Fruit fly (Drosophila melanogaster) whole organism, embryonic: ENCODE measurements around the gene CG33287.

Source experiments
- Ada2b ChIP-seq: fragments of 200-800 bp; sonication (Bioruptor generic); IDR thresholded peaks from 2 replicates; pipeline ENCODE4 v1.3.6; 2022; ENCODE audit warnings: missing biosample characterization, missing genetic modification characterization
- Asciz ChIP-seq: fragments of 200-800 bp; sonication (Bioruptor generic); optimal IDR thresholded peaks from 2 replicates; lab custom pipeline; 2017; ENCODE audit warnings: missing biosample characterization, mild to moderate bottlenecking, missing genetic modification characterization, missing genetic modification reagents
- B-H1 ChIP-seq: fragments of 200-800 bp; sonication (Bioruptor generic); IDR thresholded peaks from 3 replicates; pipeline ENCODE4 v1.3.6; 2022; ENCODE audit warnings: missing biosample characterization, missing genetic modification characterization
- CG10959 ChIP-seq: fragments of 200-800 bp; sonication (Bioruptor generic); IDR thresholded peaks from 2 replicates; pipeline ENCODE4 v1.3.6; 2022; ENCODE audit warnings: missing biosample characterization, missing genetic modification characterization
- CG11695 ChIP-seq: fragments of 200-800 bp; sonication (Bioruptor generic); IDR thresholded peaks from 3 replicates; pipeline ENCODE4 v1.3.6; 2022; ENCODE audit warnings: missing biosample characterization, missing genetic modification characterization
- CG13123 ChIP-seq: fragments of 200-800 bp; sonication (Bioruptor generic); optimal IDR thresholded peaks from 2 replicates; lab custom pipeline; 2016; ENCODE audit warnings: missing biosample characterization, missing genetic modification characterization
- CG13287 ChIP-seq: fragments of 200-800 bp; sonication (Bioruptor generic); IDR thresholded peaks from 2 replicates; pipeline ENCODE4 v1.3.6; 2022; ENCODE audit warnings: missing biosample characterization, missing genetic modification characterization; ENCODE audit not compliant: partially characterized antibody
- CG13424 ChIP-seq: fragments of 200-800 bp; sonication (Bioruptor generic); optimal IDR thresholded peaks from 2 replicates; lab custom pipeline; 2019; ENCODE audit warnings: missing biosample characterization, mild to moderate bottlenecking, missing genetic modification characterization, moderate library complexity
- CG13775 ChIP-seq: fragments of 200-800 bp; sonication (Bioruptor generic); optimal IDR thresholded peaks from 3 replicates; lab custom pipeline; 2017; ENCODE audit warnings: missing biosample characterization, mild to moderate bottlenecking, missing genetic modification characterization
- CG15696 ChIP-seq: fragments of 200-800 bp; sonication (Bioruptor generic); optimal IDR thresholded peaks from 2 replicates; lab custom pipeline; 2019; ENCODE audit warnings: missing biosample characterization, mild to moderate bottlenecking, missing genetic modification characterization, moderate library complexity
- CG2889 ChIP-seq: fragments of 200-800 bp; sonication (Bioruptor generic); IDR thresholded peaks from 3 replicates; pipeline ENCODE4 v1.3.6; 2022; ENCODE audit warnings: missing biosample characterization, missing genetic modification characterization
- CG31224 ChIP-seq: fragments of 200-800 bp; sonication (Bioruptor generic); IDR thresholded peaks from 2 replicates; pipeline ENCODE4 v1.3.6; 2022; ENCODE audit warnings: missing biosample characterization, missing genetic modification characterization
- CG6654 ChIP-seq: fragments of 200-800 bp; sonication (Bioruptor generic); optimal IDR thresholded peaks from 2 replicates; lab custom pipeline; 2017; ENCODE audit warnings: missing biosample characterization, mild to moderate bottlenecking, missing genetic modification characterization
- CG6765 ChIP-seq: fragments of 200-800 bp; sonication (Bioruptor generic); optimal IDR thresholded peaks from 3 replicates; lab custom pipeline; 2017; ENCODE audit warnings: missing biosample characterization, mild to moderate bottlenecking, missing genetic modification characterization
- CG8290 ChIP-seq, 3 experiments: fragments of 200-800 bp; sonication (Bioruptor generic); optimal IDR thresholded peaks; 2 replicates each; lab custom pipeline; 2016 to 2019; ENCODE audit warnings: missing biosample characterization in 3 of 3, missing genetic modification characterization in 3 of 3, mild to moderate bottlenecking in 2 of 3, moderate library complexity in 1 of 3
- CG9817 ChIP-seq: fragments of 200-800 bp; sonication (Bioruptor generic); optimal IDR thresholded peaks from 2 replicates; lab custom pipeline; 2018; ENCODE audit warnings: missing biosample characterization, mild to moderate bottlenecking, missing genetic modification characterization, moderate library complexity
- CG9876 ChIP-seq: fragments of 200-800 bp; sonication (Bioruptor generic); optimal IDR thresholded peaks from 2 replicates; lab custom pipeline; 2016; ENCODE audit warnings: missing biosample characterization, missing genetic modification characterization
- CG9932 ChIP-seq: fragments of 200-800 bp; sonication (Bioruptor generic); IDR thresholded peaks from 2 replicates; pipeline ENCODE4 v1.3.6; 2022; ENCODE audit warnings: missing biosample characterization, missing genetic modification characterization
- D ChIP-seq, 2 experiments: fragments of 200-800 bp in 1 of 2; fragments of >200 bp in 1 of 2; sonication (Bioruptor generic) in 1 of 2; optimal IDR thresholded peaks; 2 replicates in 1 of 2; 3 replicates in 1 of 2; lab custom pipeline; 2017; ENCODE audit warnings: mild to moderate bottlenecking in 1 of 2, missing biosample characterization in 1 of 2, missing genetic modification characterization in 1 of 2, missing genetic modification reagents in 1 of 2
- Dip3 ChIP-seq: fragments of 200-800 bp; sonication (Bioruptor generic); optimal IDR thresholded peaks from 3 replicates; lab custom pipeline; 2016; ENCODE audit warnings: missing biosample characterization, missing genetic modification characterization
- Drgx ChIP-seq: fragments of 200-800 bp; sonication (Bioruptor generic); IDR thresholded peaks from 2 replicates; pipeline ENCODE4 v1.3.6; 2022; ENCODE audit warnings: missing biosample characterization, missing genetic modification characterization
- H15 ChIP-seq: fragments of 200-800 bp; sonication (Bioruptor generic); IDR thresholded peaks from 3 replicates; pipeline ENCODE4 v1.3.6; 2022; ENCODE audit warnings: missing biosample characterization, missing genetic modification characterization
- Hr51 ChIP-seq, 2 experiments: fragments of 200-800 bp; sonication (Bioruptor generic); optimal IDR thresholded peaks; 2 replicates in 1 of 2; 3 replicates in 1 of 2; lab custom pipeline; 2016 to 2018; ENCODE audit warnings: missing biosample characterization in 2 of 2, missing genetic modification characterization in 2 of 2, mild to moderate bottlenecking in 1 of 2, moderate library complexity in 1 of 2
- MTF-1 ChIP-seq: fragments of 200-800 bp; sonication (Bioruptor generic); optimal IDR thresholded peaks from 2 replicates; lab custom pipeline; 2018; ENCODE audit warnings: missing biosample characterization, mild to moderate bottlenecking, missing genetic modification characterization, borderline replicate concordance
- NFAT ChIP-seq: fragments of 200-800 bp; sonication (Bioruptor generic); IDR thresholded peaks from 2 replicates; pipeline ENCODE4 v1.3.6; 2022; ENCODE audit warnings: missing biosample characterization, missing genetic modification characterization
- Scr ChIP-seq: fragments of 200-800 bp; sonication (Bioruptor generic); IDR thresholded peaks from 2 replicates; pipeline ENCODE4 v1.3.6; 2022; ENCODE audit warnings: missing biosample characterization, missing genetic modification characterization; ENCODE audit not compliant: partially characterized antibody
- Sin3A ChIP-seq: fragments of >200 bp; optimal IDR thresholded peaks from 2 replicates; lab custom pipeline; 2018
- Ssrp ChIP-seq: fragments of 200-800 bp; sonication (Bioruptor generic); optimal IDR thresholded peaks from 2 replicates; lab custom pipeline; 2018; ENCODE audit warnings: missing biosample characterization, mild to moderate bottlenecking, missing genetic modification characterization, moderate library complexity
- abd-A ChIP-seq: fragments of 200-800 bp; sonication (Bioruptor generic); optimal IDR thresholded peaks from 3 replicates; lab custom pipeline; 2019; ENCODE audit warnings: missing biosample characterization, mild to moderate bottlenecking, missing genetic modification characterization, moderate library complexity
- ac ChIP-seq: fragments of 200-800 bp; sonication (Bioruptor generic); optimal IDR thresholded peaks from 3 replicates; lab custom pipeline; 2017; ENCODE audit warnings: missing biosample characterization, mild to moderate bottlenecking, missing genetic modification characterization
- ash1 ChIP-seq: fragments of 200-800 bp; sonication (Bioruptor generic); optimal IDR thresholded peaks from 2 replicates; lab custom pipeline; 2018; ENCODE audit warnings: missing biosample characterization, mild to moderate bottlenecking, missing genetic modification characterization
- chif ChIP-seq, 2 experiments: fragments of 200-800 bp; sonication (Bioruptor generic); optimal IDR thresholded peaks; 3 replicates each; lab custom pipeline; 2016; ENCODE audit warnings: missing biosample characterization in 2 of 2, missing genetic modification characterization in 2 of 2
- da ChIP-seq: fragments of 200-800 bp; sonication (Bioruptor generic); optimal IDR thresholded peaks from 2 replicates; lab custom pipeline; 2016; ENCODE audit warnings: missing biosample characterization, missing genetic modification characterization
- emc ChIP-seq: fragments of 200-800 bp; sonication (Bioruptor generic); optimal IDR thresholded peaks from 2 replicates; lab custom pipeline; 2016; ENCODE audit warnings: missing biosample characterization, missing genetic modification characterization
- ewg ChIP-seq: fragments of 200-800 bp; sonication (Bioruptor generic); optimal IDR thresholded peaks from 3 replicates; lab custom pipeline; 2017; ENCODE audit warnings: mild to moderate bottlenecking, missing biosample characterization, missing genetic modification reagents, missing genetic modification characterization
- hb ChIP-seq: fragments of 200-800 bp; sonication (Bioruptor generic); IDR thresholded peaks from 3 replicates; pipeline ENCODE4 v1.3.6; 2022; ENCODE audit warnings: missing biosample characterization, missing genetic modification characterization; ENCODE audit not compliant: partially characterized antibody
- klu ChIP-seq: fragments of 200-800 bp; sonication (Bioruptor generic); IDR thresholded peaks from 2 replicates; pipeline ENCODE4 v1.3.6; 2022; ENCODE audit warnings: missing biosample characterization, missing genetic modification characterization
- lola ChIP-seq, 3 experiments: fragments of >200 bp in 2 of 3; fragments of 200-800 bp in 1 of 3; sonication (Bioruptor generic) in 1 of 3; optimal IDR thresholded peaks; 2 replicates each; lab custom pipeline; 2017 to 2019; ENCODE audit warnings: missing biosample characterization in 3 of 3, missing genetic modification characterization in 3 of 3, mild to moderate bottlenecking in 1 of 3, moderate library complexity in 1 of 3
- nerfin-1 ChIP-seq: fragments of 200-800 bp; sonication (Bioruptor generic); optimal IDR thresholded peaks from 3 replicates; lab custom pipeline; 2019; ENCODE audit warnings: missing biosample characterization, mild to moderate bottlenecking, missing genetic modification characterization, moderate library complexity
- pnt ChIP-seq: fragments of 200-800 bp; sonication (Bioruptor generic); optimal IDR thresholded peaks from 3 replicates; lab custom pipeline; 2016; ENCODE audit warnings: missing biosample characterization, missing genetic modification characterization
- rib ChIP-seq: fragments of 200-800 bp; sonication (Bioruptor generic); IDR thresholded peaks from 2 replicates; pipeline ENCODE4 v1.3.6; 2022; ENCODE audit warnings: missing biosample characterization, missing genetic modification characterization
- ro ChIP-seq: fragments of 200-800 bp; sonication (Bioruptor generic); IDR thresholded peaks from 2 replicates; pipeline ENCODE4 v1.3.6; 2022; ENCODE audit warnings: missing biosample characterization, missing genetic modification characterization
- sim ChIP-seq: fragments of 200-800 bp; sonication (Bioruptor generic); IDR thresholded peaks from 2 replicates; pipeline ENCODE4 v1.3.6; 2022; ENCODE audit warnings: missing biosample characterization, missing genetic modification characterization
- tio ChIP-seq: fragments of 200-800 bp; sonication (Bioruptor generic); optimal IDR thresholded peaks from 2 replicates; lab custom pipeline; 2017; ENCODE audit warnings: missing biosample characterization, missing genetic modification characterization, inconsistent platforms
- tna ChIP-seq: fragments of 200-800 bp; sonication (Bioruptor generic); IDR thresholded peaks from 2 replicates; pipeline ENCODE4 v1.3.6; 2022; ENCODE audit warnings: missing biosample characterization, missing genetic modification characterization; ENCODE audit not compliant: partially characterized antibody
- tup ChIP-seq: fragments of 200-800 bp; sonication (Bioruptor generic); optimal IDR thresholded peaks from 2 replicates; lab custom pipeline; 2016; ENCODE audit warnings: missing biosample characterization, mild to moderate bottlenecking, missing genetic modification characterization, moderate library complexity
- wdn ChIP-seq: fragments of 200-800 bp; sonication (Bioruptor generic); IDR thresholded peaks from 2 replicates; pipeline ENCODE4 v1.3.6; 2022; ENCODE audit warnings: missing biosample characterization, missing genetic modification characterization
- zen ChIP-seq: fragments of 200-800 bp; sonication (Bioruptor generic); optimal IDR thresholded peaks from 3 replicates; lab custom pipeline; 2018; ENCODE audit warnings: missing biosample characterization, mild to moderate bottlenecking, missing genetic modification characterization, moderate library complexity
- zfh2 ChIP-seq: fragments of 200-800 bp; sonication (Bioruptor generic); optimal IDR thresholded peaks from 2 replicates; lab custom pipeline; 2016; ENCODE audit warnings: missing biosample characterization, missing genetic modification characterization

The CG33287 gene

dm6 chr3L:20923030-20923591, 47.4 kb downstream of the CG33287 start (continued):
- TF ChIP-seq CG13424 (tag; lab: Kevin White, UChicago) (peak; percentile 29), rib (no peak), ash1 (GFP tag; lab: Kevin White, UChicago) (no peak), Ada2b (GFP tag; lab: Robert Waterston, UW) (0 out of 2 replicates have a peak, but pooled peaks have one; percentile 13), zfh2 (GFP tag; lab: Kevin White, UChicago) (no peak), Ssrp (tag; lab: Kevin White, UChicago) (peak; percentile 67), MTF-1 (GFP tag; lab: Kevin White, UChicago) (no peak), CG2889 (GFP tag; lab: Robert Waterston, UW) (no peak), CG13287 (no peak), zen (peak; percentile 47), Drgx (GFP tag; lab: Robert Waterston, UW) (peak; percentile 74), CG9876 (GFP tag; lab: Kevin White, UChicago) (no peak), ac (peak; percentile 57), tup (GFP tag; lab: Kevin White, UChicago) (no peak), da (no peak), CG15696 (tag; lab: Kevin White, UChicago) (peak; percentile 61), CG6765 (GFP tag; lab: Kevin White, UChicago) (no peak), klu (no peak), sim (GFP tag; lab: Robert Waterston, UW) (no peak), pnt (GFP tag; lab: Kevin White, UChicago) (peak; percentile 12), CG13775 (GFP tag; lab: Kevin White, UChicago) (peak; percentile 37), ewg (GFP tag; lab: Kevin White, UChicago) (peak; percentile 20), Hr51 (GFP tag; optimal IDR thresholded peaks at IDR 0.05; lab: Kevin White, UChicago) (peak in 1 of 2 experiments; percentile 37), CG11695 (peak; percentile 43; the same call in 1 of the 3 replicates), emc (GFP tag; lab: Kevin White, UChicago) (no peak), wdn (GFP tag; lab: Robert Waterston, UW) (no peak), Sin3A (lab: Kevin White, UChicago) (no peak), tna (GFP tag; lab: Robert Waterston, UW) (no peak), abd-A (no peak), CG31224 (GFP tag; lab: Robert Waterston, UW) (no peak), H15 (GFP tag; lab: Robert Waterston, UW) (no peak), CG8290 (GFP tag; optimal IDR thresholded peaks at IDR 0.05; lab: Kevin White, UChicago) (no peak), CG8290 (tag; optimal IDR thresholded peaks at IDR 0.05; lab: Kevin White, UChicago) (no peak), CG9932 (no peak), ro (GFP tag; lab: Robert Waterston, UW) (no peak; the same call in 1 of the 2 replicates), chif (GFP tag; optimal IDR thresholded peaks at IDR 0.05; lab: Kevin White, UChicago) (peak; percentile 53 to 76), Dip3 (GFP tag; lab: Kevin White, UChicago) (no peak), CG6654 (no peak), Scr (GFP tag; lab: Robert Waterston, UW) (no peak), tio (GFP tag; lab: Kevin White, UChicago) (peak; percentile 14), Asciz (GFP tag; lab: Kevin White, UChicago) (peak; percentile 41), nerfin-1 (peak; percentile 9), lola (GFP tag; optimal IDR thresholded peaks at IDR 0.05; lab: Kevin White, UChicago) (peak in 1 of 3 experiments; percentile 75), D (optimal IDR thresholded peaks at IDR 0.05; lab: Kevin White, UChicago) (no peak), D (GFP tag; optimal IDR thresholded peaks at IDR 0.05; lab: Kevin White, UChicago) (peak; percentile 56), NFAT (GFP tag; lab: Robert Waterston, UW) (no peak), CG9817 (no peak), CG13123 (GFP tag; lab: Kevin White, UChicago) (no peak), B-H1 (GFP tag; lab: Robert Waterston, UW) (peak; percentile 22; the same call in 1 of the 3 replicates), CG10959 (GFP tag; lab: Robert Waterston, UW) (peak; percentile 70), hb (GFP tag; lab: Robert Waterston, UW) (no peak)
